Fruit fly (Drosophila melanogaster): Measurements from ENCODE around the gene Idh3g.

dm6 chr3R:25650417-25650816, 30.2 kb upstream of the Idh3g start:
- TF ChIP-seq CG8301 (tag; optimal IDR thresholded peaks at IDR 0.05) (no peak), CG13204 (GFP tag; optimal IDR thresholded peaks at IDR 0.05) (no peak), CG17806 (tag; optimal IDR thresholded peaks at IDR 0.05) (no peak), CG4496 (GFP tag; IDR thresholded peaks at IDR 0.05) (no peak), CG14655 (GFP tag; optimal IDR thresholded peaks at IDR 0.05) (no peak), fd96Ca (GFP tag; IDR thresholded peaks at IDR 0.05) (no peak), gl (tag; optimal IDR thresholded peaks at IDR 0.05) (no peak), Ets98B (GFP tag; IDR thresholded peaks at IDR 0.05) (no peak), CG34367 (tag; optimal IDR thresholded peaks at IDR 0.05) (no peak)
